Fruit fly (Drosophila melanogaster): ENCODE measurements around the gene CG4301.

CG4301 gene

dm6 chrX:16391397-16391796 lies 13.9 kb upstream of the CG4301 start, which contains the start of the genes TH1 and mei-41:
Gene TH1, minus strand, starts transcription at chrX:16391438.
Gene mei-41, plus strand, starts transcription at chrX:16391698.
- no peak for TF ChIP-seq psq (optimal IDR thresholded peaks at IDR 0.05)
- no peak for TF ChIP-seq insv (optimal IDR thresholded peaks at IDR 0.05)
- no peak for TF ChIP-seq h (optimal IDR thresholded peaks at IDR 0.05)
- no peak for TF ChIP-seq ttk (optimal IDR thresholded peaks at IDR 0.05)
- no peak for TF ChIP-seq Myc (optimal IDR thresholded peaks at IDR 0.05)

- no peak for TF ChIP-seq Myc (optimal IDR thresholded peaks at IDR 0.05)
Measured at dm6 chrX:16403811-16404420, 1.4 kb upstream of the CG4301 start.

dm6 chrX:16404803-16405202 lies 506 bp upstream of the CG4301 start, which contains the start of gene CG9981:
Gene CG9981, minus strand, starts transcription at chrX:16405122.
- no peak for TF ChIP-seq ttk (optimal IDR thresholded peaks at IDR 0.05)
- no peak for TF ChIP-seq h (optimal IDR thresholded peaks at IDR 0.05)
- TF ChIP-seq Sin3A (optimal IDR thresholded peaks at IDR 0.05): no peak
- TF ChIP-seq psq (optimal IDR thresholded peaks at IDR 0.05): no peak
- TF ChIP-seq Myc (optimal IDR thresholded peaks at IDR 0.05): no peak
- TF ChIP-seq insv (optimal IDR thresholded peaks at IDR 0.05): no peak

dm6 chrX:16406083-16406482 lies 774 bp downstream of the CG4301 start:
- TF ChIP-seq Myc (optimal IDR thresholded peaks at IDR 0.05) (no peak), insv (optimal IDR thresholded peaks at IDR 0.05) (no peak), Sin3A (optimal IDR thresholded peaks at IDR 0.05) (no peak), psq (optimal IDR thresholded peaks at IDR 0.05) (no peak), ttk (optimal IDR thresholded peaks at IDR 0.05) (no peak), h (optimal IDR thresholded peaks at IDR 0.05) (no peak)

- no peak for TF ChIP-seq Sin3A (optimal IDR thresholded peaks at IDR 0.05)
- no peak for TF ChIP-seq ttk (optimal IDR thresholded peaks at IDR 0.05)
Measured at dm6 chrX:16414451-16415368, 9.4 kb downstream of the CG4301 start, which contains the start of gene Traf-like. Gene Traf-like, plus strand, starts transcription at chrX:16415046.

- TF ChIP-seq Sin3A (optimal IDR thresholded peaks at IDR 0.05) (no peak), ttk (optimal IDR thresholded peaks at IDR 0.05) (no peak)
Measured at dm6 chrX:16420048-16420447, 14.7 kb downstream of the CG4301 start.

- TF ChIP-seq Sin3A (optimal IDR thresholded peaks at IDR 0.05) (no peak), ttk (optimal IDR thresholded peaks at IDR 0.05) (no peak), insv (optimal IDR thresholded peaks at IDR 0.05) (no peak), h (optimal IDR thresholded peaks at IDR 0.05) (no peak), Myc (optimal IDR thresholded peaks at IDR 0.05) (no peak), psq (optimal IDR thresholded peaks at IDR 0.05) (no peak)
Measured at dm6 chrX:16420878-16421277, 15.6 kb downstream of the CG4301 start.

- TF ChIP-seq Myc (optimal IDR thresholded peaks at IDR 0.05) (no peak), psq (optimal IDR thresholded peaks at IDR 0.05) (no peak), insv (optimal IDR thresholded peaks at IDR 0.05) (no peak), ttk (optimal IDR thresholded peaks at IDR 0.05) (no peak), h (optimal IDR thresholded peaks at IDR 0.05) (no peak), Sin3A (optimal IDR thresholded peaks at IDR 0.05) (no peak)
Measured at dm6 chrX:16421899-16422412, 16.6 kb downstream of the CG4301 start, which contains the start of gene AnxB11. Gene AnxB11, minus strand, starts transcription at chrX:16422265.

- no peak for TF ChIP-seq Sin3A (optimal IDR thresholded peaks at IDR 0.05)
- TF ChIP-seq insv (optimal IDR thresholded peaks at IDR 0.05): no peak
- TF ChIP-seq psq (optimal IDR thresholded peaks at IDR 0.05): no peak
- TF ChIP-seq Myc (optimal IDR thresholded peaks at IDR 0.05): no peak
- no peak for TF ChIP-seq h (optimal IDR thresholded peaks at IDR 0.05)
- TF ChIP-seq ttk (optimal IDR thresholded peaks at IDR 0.05): no peak
Measured at dm6 chrX:16422466-16423124, 17.3 kb downstream of the CG4301 start, which contains the start of gene hang. Gene hang, plus strand, starts transcription at chrX:16422831.

dm6 chrX:16423125-16423509 lies 17.8 kb downstream of the CG4301 start:
- TF ChIP-seq h (optimal IDR thresholded peaks at IDR 0.05) (no peak), Myc (optimal IDR thresholded peaks at IDR 0.05) (no peak), psq (optimal IDR thresholded peaks at IDR 0.05) (no peak), Sin3A (optimal IDR thresholded peaks at IDR 0.05) (no peak), insv (optimal IDR thresholded peaks at IDR 0.05) (no peak), ttk (optimal IDR thresholded peaks at IDR 0.05) (no peak)

dm6 chrX:16424296-16424695 lies 19.0 kb downstream of the CG4301 start:
- no peak for TF ChIP-seq ttk (optimal IDR thresholded peaks at IDR 0.05)
- TF ChIP-seq Myc (optimal IDR thresholded peaks at IDR 0.05): no peak

- no peak for TF ChIP-seq h (optimal IDR thresholded peaks at IDR 0.05)
- peak; percentile 52 for TF ChIP-seq ttk (optimal IDR thresholded peaks at IDR 0.05)
- no peak for TF ChIP-seq Sin3A (optimal IDR thresholded peaks at IDR 0.05)
- no peak for TF ChIP-seq insv (optimal IDR thresholded peaks at IDR 0.05)
Measured at dm6 chrX:16425145-16425544, 19.8 kb downstream of the CG4301 start.
